In genomic region chrX:2271429-2271828, ce11 we compare ENCODE assay signal across 6 worm cellular contexts.
TF ChIP-seq lines count a peak whose summit lies in the region.

No protein-coding gene starts in this region.

TF ChIP-seq in whole organism, L1 larva, 84 proteins besides CTCF, POLR2A, EP300 and RAD21:
- peak; percentile 37 for TF ChIP-seq lin-14 (GFP tag; optimal IDR thresholded peaks at IDR 0.05; lab: Kevin White, UChicago)
- no peak for TF ChIP-seq fos-1 (tag; optimal IDR thresholded peaks at IDR 0.05; lab: Kevin White, UChicago)
- TF ChIP-seq fkh-10 (GFP tag; optimal IDR thresholded peaks at IDR 0.05; lab: Kevin White, UChicago): peak; percentile 26
TF ChIP-seq in whole organism, L1 larva: peak in this region for 2.

TF ChIP-seq in whole organism, L2 larva, 48 proteins besides CTCF, POLR2A, EP300 and RAD21:
- no peak for TF ChIP-seq Y55F3AM.14 (GFP tag; optimal IDR thresholded peaks at IDR 0.05; lab: Kevin White, UChicago)
- no peak for TF ChIP-seq nhr-12 (tag; optimal IDR thresholded peaks at IDR 0.05; lab: Kevin White, UChicago)
- TF ChIP-seq sma-9 (GFP tag; optimal IDR thresholded peaks at IDR 0.05; lab: Kevin White, UChicago): peak; percentile 29
- TF ChIP-seq sma-9 (tag; optimal IDR thresholded peaks at IDR 0.05; lab: Kevin White, UChicago): no peak
- TF ChIP-seq nhr-11 (tag; optimal IDR thresholded peaks at IDR 0.05; lab: Kevin White, UChicago): no peak
- TF ChIP-seq ama-1 (optimal IDR thresholded peaks at IDR 0.05; lab: Kevin White, UChicago): no peak
- no peak for TF ChIP-seq mdl-1 (tag; optimal IDR thresholded peaks at IDR 0.05; lab: Kevin White, UChicago)
- no peak for TF ChIP-seq R02D3.7 (tag; optimal IDR thresholded peaks at IDR 0.05; lab: Kevin White, UChicago)

TF ChIP-seq in whole organism, L3 larva, 47 proteins besides CTCF, POLR2A, EP300 and RAD21:
- TF ChIP-seq nhr-67 (tag; optimal IDR thresholded peaks at IDR 0.05; lab: Kevin White, UChicago) (no peak), nhr-28 (tag; optimal IDR thresholded peaks at IDR 0.05; lab: Kevin White, UChicago) (no peak), nhr-11 (tag; optimal IDR thresholded peaks at IDR 0.05; lab: Kevin White, UChicago) (no peak), nhr-237 (tag; optimal IDR thresholded peaks at IDR 0.05; lab: Kevin White, UChicago) (no peak), snpc-4 (tag; optimal IDR thresholded peaks at IDR 0.05; lab: Kevin White, UChicago) (no peak), fkh-10 (GFP tag; optimal IDR thresholded peaks at IDR 0.05; lab: Kevin White, UChicago) (peak; percentile 75), ceh-9 (tag; optimal IDR thresholded peaks at IDR 0.05; lab: Kevin White, UChicago) (no peak), skn-1 (tag; optimal IDR thresholded peaks at IDR 0.05; lab: Kevin White, UChicago) (no peak)

TF ChIP-seq in whole organism, L4 larva, 104 proteins besides CTCF, POLR2A, EP300 and RAD21:
- TF ChIP-seq fkh-10 (GFP tag; optimal IDR thresholded peaks at IDR 0.05; lab: Kevin White, UChicago): peak; percentile 29
- TF ChIP-seq T26A8.4 (GFP tag; IDR thresholded peaks at IDR 0.05; lab: Robert Waterston, UW): no peak
- TF ChIP-seq ces-1 (GFP tag; optimal IDR thresholded peaks at IDR 0.05; lab: Kevin White, UChicago): peak; percentile 84
TF ChIP-seq in whole organism, L4 larva: peak in this region for 2.

TF ChIP-seq in whole organism, late embryonic, 69 proteins besides CTCF, POLR2A, EP300 and RAD21:
- TF ChIP-seq madf-2 (tag; optimal IDR thresholded peaks at IDR 0.05; lab: Kevin White, UChicago): no peak
- peak; percentile 70 for TF ChIP-seq unc-42 (tag; optimal IDR thresholded peaks at IDR 0.05; lab: Kevin White, UChicago)
- no peak for TF ChIP-seq unc-55 (GFP tag; optimal IDR thresholded peaks at IDR 0.05; lab: Kevin White, UChicago)
- TF ChIP-seq T23F11.4 (GFP tag; optimal IDR thresholded peaks at IDR 0.05; lab: Kevin White, UChicago): no peak
- TF ChIP-seq ceh-18 (tag; optimal IDR thresholded peaks at IDR 0.05; lab: Kevin White, UChicago): no peak
- TF ChIP-seq odd-2 (tag; optimal IDR thresholded peaks at IDR 0.05; lab: Kevin White, UChicago): no peak

TF ChIP-seq in whole organism, mixed stage, embryonic, 35 proteins besides CTCF, POLR2A, EP300 and RAD21:
- TF ChIP-seq ceh-43 (GFP tag; optimal IDR thresholded peaks at IDR 0.05; lab: Kevin White, UChicago) (no peak), pha-4 (tag; optimal IDR thresholded peaks at IDR 0.05; lab: Kevin White, UChicago) (no peak), ces-1 (GFP tag; optimal IDR thresholded peaks at IDR 0.05; lab: Kevin White, UChicago) (peak; percentile 79)
TF ChIP-seq in whole organism, mixed stage, embryonic: peak in this region for 1.

Comparison
In these comparisons a context has a peak if more than half of its experiments do, and no peak if none do; other contexts are left out.
1. Of the 29 proteins assayed by ChIP-seq in both whole organism, L4 larva and whole organism, L1 larva: peak only in whole organism, L4 larva: ces-1; only in whole organism, L1 larva: none; in both: fkh-10; in neither: 27.